Worm (Caenorhabditis elegans) whole organism, early embryonic: ENCODE measurements around the gene pfd-5.

Source experiments
- B0310.2 ChIP-seq: sonication (generic microtip); optimal IDR thresholded peaks from 2 replicates; lab custom pipeline; 2016; ENCODE audit warnings: mild to moderate bottlenecking, missing genetic modification characterization, missing compliant biosample characterization
- F13C5.2 ChIP-seq: sonication (generic microtip); optimal IDR thresholded peaks from 2 replicates; lab custom pipeline; 2017; ENCODE audit warnings: mild to moderate bottlenecking, missing genetic modification characterization, inconsistent platforms, missing compliant biosample characterization
- aly-1 ChIP-seq: sonication (generic microtip); optimal IDR thresholded peaks from 2 replicates; lab custom pipeline; 2016; ENCODE audit warnings: missing genetic modification characterization, missing compliant biosample characterization
- ama-1 ChIP-seq: fragments of 150-350 bp; optimal IDR thresholded peaks from 2 replicates; lab custom pipeline; 2014
- ceh-13 ChIP-seq: fragments of 200-800 bp; sonication (Bioruptor generic); optimal IDR thresholded peaks from 2 replicates; lab custom pipeline; 2018; ENCODE audit warnings: mild to moderate bottlenecking, missing genetic modification characterization, missing compliant biosample characterization
- ceh-36 ChIP-seq: sonication (generic microtip); optimal IDR thresholded peaks from 2 replicates; lab custom pipeline; 2016; ENCODE audit warnings: missing genetic modification characterization, inconsistent platforms, missing compliant biosample characterization
- ets-7 ChIP-seq: sonication (generic microtip); optimal IDR thresholded peaks from 2 replicates; lab custom pipeline; 2016; ENCODE audit warnings: missing genotype, missing genetic modification characterization, missing compliant biosample characterization
- flt-1 ChIP-seq: fragments of 200-800 bp; sonication (Bioruptor generic); IDR thresholded peaks from 2 replicates; pipeline ENCODE4 v1.3.6; 2022; ENCODE audit warnings: missing genetic modification characterization, missing compliant biosample characterization
- hmbx-1 ChIP-seq: sonication (generic microtip); optimal IDR thresholded peaks from 2 replicates; lab custom pipeline; 2016; ENCODE audit warnings: mild to moderate bottlenecking, missing genetic modification characterization, missing compliant biosample characterization
- hmg-4 ChIP-seq: fragments of 200-800 bp; sonication (Bioruptor generic); optimal IDR thresholded peaks from 2 replicates; lab custom pipeline; 2018; ENCODE audit warnings: mild to moderate bottlenecking, missing genetic modification characterization, missing compliant biosample characterization
- hnd-1 ChIP-seq: sonication (generic microtip); optimal IDR thresholded peaks from 2 replicates; lab custom pipeline; 2016; ENCODE audit warnings: missing genetic modification characterization, missing compliant biosample characterization
- pes-1 ChIP-seq: fragments of 200-800 bp; sonication (Bioruptor generic); IDR thresholded peaks from 2 replicates; pipeline ENCODE4 v1.3.6; 2022; ENCODE audit warnings: missing genetic modification reagents, missing genetic modification characterization, missing compliant biosample characterization
- scrt-1 ChIP-seq: fragments of 200-800 bp; sonication (Bioruptor generic); IDR thresholded peaks from 2 replicates; pipeline ENCODE4 v1.3.6; 2022; ENCODE audit warnings: missing genetic modification characterization, missing compliant biosample characterization
- sea-1 ChIP-seq: fragments of 200-800 bp; sonication (Bioruptor generic); conservative IDR thresholded peaks from 2 replicates; pipeline ENCODE4 v1.3.6; 2022; ENCODE audit warnings: missing genetic modification characterization, missing compliant biosample characterization
- tbx-11 ChIP-seq: fragments of 200-800 bp; sonication (Bioruptor generic); IDR thresholded peaks from 2 replicates; pipeline ENCODE4 v1.3.6; 2022; ENCODE audit warnings: missing genetic modification characterization, missing compliant biosample characterization
- tbx-37 ChIP-seq: fragments of 200-800 bp; sonication (Bioruptor generic); conservative IDR thresholded peaks from 2 replicates; pipeline ENCODE4 v1.3.6; 2022; ENCODE audit warnings: missing genetic modification reagents, missing genetic modification characterization, missing compliant biosample characterization
- tra-4 ChIP-seq: sonication (generic microtip); optimal IDR thresholded peaks from 2 replicates; lab custom pipeline; 2017; ENCODE audit warnings: missing genetic modification characterization, missing compliant biosample characterization

The pfd-5 gene

ce11 chrIII:7178497-7178896 is 20.2 kb downstream of the pfd-5 start:
- no peak for TF ChIP-seq sea-1 (GFP tag; lab: Robert Waterston, UW)
- no peak for TF ChIP-seq flt-1 (GFP tag; lab: Robert Waterston, UW)
- TF ChIP-seq B0310.2 (tag; lab: Kevin White, UChicago): no peak
- no peak for TF ChIP-seq hmbx-1
- no peak for TF ChIP-seq ceh-13

DNA sequence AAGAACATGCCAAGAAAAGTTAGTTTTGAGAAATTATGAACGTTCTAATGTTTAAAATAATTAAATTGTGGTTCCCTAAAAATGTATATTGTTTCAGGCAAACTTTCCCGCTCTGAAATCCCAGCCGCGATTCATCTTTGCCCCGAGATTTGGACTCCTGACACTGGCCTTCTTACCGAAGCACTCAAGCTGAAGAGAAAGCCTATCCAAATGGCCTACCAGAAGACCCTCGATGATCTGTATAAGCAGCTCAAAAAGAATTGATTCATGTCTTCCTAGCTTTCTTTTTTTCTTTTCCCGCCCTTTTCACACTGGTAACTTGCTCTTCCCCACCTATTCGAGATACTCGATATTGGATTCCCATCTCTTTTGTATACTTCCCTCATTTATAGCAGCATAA is 28.6 kb downstream of the pfd-5 start:
- TF ChIP-seq ets-7 (no peak), ama-1 (lab: Kevin White, UChicago) (no peak), hnd-1 (tag; lab: Kevin White, UChicago) (no peak), flt-1 (GFP tag; lab: Robert Waterston, UW) (no peak), ceh-13 (no peak), hmbx-1 (no peak)

DNA sequence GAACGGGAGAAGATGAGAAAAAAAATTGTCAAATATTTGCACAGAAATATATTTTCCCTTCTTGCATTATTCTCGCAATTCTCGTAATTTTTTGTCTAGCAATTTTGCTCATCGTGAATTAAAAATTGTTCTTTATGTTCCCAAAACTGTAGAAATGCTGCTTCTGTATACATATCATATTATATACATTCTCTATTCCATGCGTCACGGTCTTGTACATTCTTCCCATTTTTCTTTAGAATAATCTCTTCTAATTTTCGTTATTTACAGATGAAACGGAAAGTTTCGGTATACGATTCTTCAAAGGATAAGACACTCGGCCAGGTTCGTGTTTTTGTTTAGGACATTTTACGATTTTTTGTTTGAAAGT is 31.1 kb downstream of the pfd-5 start, which contains the start of gene acs-4:
TSS of gene acs-4 (plus strand) at position 271 of the 370 bp plus-strand sequence.
- TF ChIP-seq ceh-36 (tag; lab: Kevin White, UChicago) (no peak), tbx-11 (GFP tag; lab: Robert Waterston, UW) (no peak), scrt-1 (GFP tag; lab: Robert Waterston, UW) (no peak), sea-1 (GFP tag; lab: Robert Waterston, UW) (no peak), ama-1 (lab: Kevin White, UChicago) (no peak), hmg-4 (GFP tag; lab: Kevin White, UChicago) (no peak), ceh-13 (no peak), hmbx-1 (no peak), F13C5.2 (no peak), flt-1 (GFP tag; lab: Robert Waterston, UW) (no peak), tbx-37 (GFP tag; lab: Robert Waterston, UW) (no peak), pes-1 (GFP tag; lab: Robert Waterston, UW) (no peak), ets-7 (no peak), B0310.2 (tag; lab: Kevin White, UChicago) (no peak), hnd-1 (tag; lab: Kevin White, UChicago) (no peak), tra-4 (no peak), aly-1 (no peak)

ce11 chrIII:7166664-7167567 is 31.8 kb downstream of the pfd-5 start:
- no peak for TF ChIP-seq tra-4
- no peak for TF ChIP-seq hmg-4 (GFP tag; lab: Kevin White, UChicago)
- TF ChIP-seq hnd-1 (tag; lab: Kevin White, UChicago): no peak
- no peak for TF ChIP-seq F13C5.2
- TF ChIP-seq ets-7: no peak
- TF ChIP-seq ceh-13: no peak
- TF ChIP-seq pes-1 (GFP tag; lab: Robert Waterston, UW): no peak
- TF ChIP-seq tbx-11 (GFP tag; lab: Robert Waterston, UW): no peak
- TF ChIP-seq hmbx-1: no peak
- no peak for TF ChIP-seq tbx-37 (GFP tag; lab: Robert Waterston, UW)
- TF ChIP-seq scrt-1 (GFP tag; lab: Robert Waterston, UW): no peak

ce11 chrIII:7165816-7166229 is 32.9 kb downstream of the pfd-5 start:
- TF ChIP-seq ceh-13 (no peak), tbx-37 (GFP tag; lab: Robert Waterston, UW) (no peak), ets-7 (no peak), pes-1 (GFP tag; lab: Robert Waterston, UW) (no peak), hnd-1 (tag; lab: Kevin White, UChicago) (no peak), hmg-4 (GFP tag; lab: Kevin White, UChicago) (no peak), F13C5.2 (no peak), hmbx-1 (no peak), B0310.2 (tag; lab: Kevin White, UChicago) (no peak), sea-1 (GFP tag; lab: Robert Waterston, UW) (no peak), ceh-36 (tag; lab: Kevin White, UChicago) (no peak), scrt-1 (GFP tag; lab: Robert Waterston, UW) (no peak), tra-4 (no peak), aly-1 (no peak), flt-1 (GFP tag; lab: Robert Waterston, UW) (no peak), tbx-11 (GFP tag; lab: Robert Waterston, UW) (no peak), ama-1 (lab: Kevin White, UChicago) (no peak)

ce11 chrIII:7165276-7165675 is 33.4 kb downstream of the pfd-5 start:
- TF ChIP-seq hnd-1 (tag; lab: Kevin White, UChicago): no peak
- no peak for TF ChIP-seq ceh-13
- no peak for TF ChIP-seq hmg-4 (GFP tag; lab: Kevin White, UChicago)
- no peak for TF ChIP-seq ceh-36 (tag; lab: Kevin White, UChicago)
- no peak for TF ChIP-seq B0310.2 (tag; lab: Kevin White, UChicago)
- no peak for TF ChIP-seq pes-1 (GFP tag; lab: Robert Waterston, UW)
- no peak for TF ChIP-seq aly-1
- no peak for TF ChIP-seq tbx-11 (GFP tag; lab: Robert Waterston, UW)
- no peak for TF ChIP-seq tbx-37 (GFP tag; lab: Robert Waterston, UW)
- no peak for TF ChIP-seq scrt-1 (GFP tag; lab: Robert Waterston, UW)
- TF ChIP-seq sea-1 (GFP tag; lab: Robert Waterston, UW): no peak
- no peak for TF ChIP-seq F13C5.2
- TF ChIP-seq ets-7: no peak
- TF ChIP-seq ama-1 (lab: Kevin White, UChicago): no peak

DNA sequence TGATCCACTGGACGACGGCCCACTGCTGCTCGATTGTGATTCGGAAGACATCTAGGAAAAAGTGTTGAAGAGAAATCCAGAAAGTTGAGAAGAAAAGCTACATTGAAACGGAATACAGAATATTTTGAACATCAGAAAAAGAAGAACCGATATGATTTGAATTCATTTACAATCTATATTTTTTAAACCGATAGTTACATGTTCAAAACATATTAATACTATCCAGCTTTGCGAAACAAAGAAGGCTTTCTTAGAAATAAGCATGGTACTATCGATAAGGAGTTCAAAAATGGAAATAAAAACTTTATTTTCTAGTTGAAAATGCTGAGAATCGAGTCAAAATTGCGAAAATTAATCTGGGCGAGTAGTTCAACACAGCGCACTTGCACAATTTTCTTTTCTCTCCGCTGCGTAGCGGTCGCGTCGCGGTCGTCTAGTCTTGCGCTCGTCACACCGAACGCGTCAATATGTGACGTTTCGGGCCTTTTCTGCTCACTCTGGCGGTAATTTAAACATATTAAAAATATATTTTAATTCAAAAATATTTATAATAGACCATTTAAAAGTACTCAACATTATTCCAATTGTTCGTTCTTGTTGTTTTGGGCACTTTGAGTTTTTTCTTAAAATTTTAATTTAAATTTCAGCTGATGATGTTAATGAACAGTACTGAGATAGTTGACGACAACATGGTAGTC is 36.5 kb downstream of the pfd-5 start, which contains the start of the genes syf-2 and K04G7.1:
TSS of gene syf-2 (minus strand) at position 51 of the 698 bp plus-strand sequence.
TSS of gene K04G7.1 (plus strand) at position 648 of the 698 bp plus-strand sequence.
- TF ChIP-seq F13C5.2: peak; percentile 75
- TF ChIP-seq pes-1 (GFP tag; lab: Robert Waterston, UW): no peak
- TF ChIP-seq hmg-4 (GFP tag; lab: Kevin White, UChicago): peak; percentile 69
- TF ChIP-seq sea-1 (GFP tag; lab: Robert Waterston, UW): no peak
